Fruit fly (Drosophila melanogaster): ENCODE results near the gene pHCl-2.
A peak's percentile ranks its signal among the peaks of the same experiment; 100 is the strongest.

Gene pHCl-2

dm6 chr3R:31319426-31320221 is 14.4 kb upstream of the pHCl-2 start (continued):
- TF ChIP-seq eg (GFP tag; IDR thresholded peaks at IDR 0.05) (peak; percentile 61; the same call in 2 of the 3 replicates), CG8119 (GFP tag; IDR thresholded peaks at IDR 0.05) (peak; percentile 73), CG6276 (GFP tag; optimal IDR thresholded peaks at IDR 0.05) (peak; percentile 75), Blimp-1 (GFP tag; optimal IDR thresholded peaks at IDR 0.05) (no peak), CG7368 (GFP tag; optimal IDR thresholded peaks at IDR 0.05) (no peak), CG34406 (GFP tag; optimal IDR thresholded peaks at IDR 0.05) (no peak), net (GFP tag; optimal IDR thresholded peaks at IDR 0.05) (peak; percentile 37), Eip93F (GFP tag; optimal IDR thresholded peaks at IDR 0.05) (no peak), Gug (GFP tag; IDR thresholded peaks at IDR 0.05) (0 out of 2 replicates have a peak, but pooled peaks have one; percentile 7)

dm6 chr3R:31314477-31314876 is 9.3 kb upstream of the pHCl-2 start:
- TF ChIP-seq eg (GFP tag; IDR thresholded peaks at IDR 0.05), result peak; percentile 70
- peak; percentile 45 for TF ChIP-seq CG4318 (GFP tag; optimal IDR thresholded peaks at IDR 0.05)
- peak; percentile 16 for TF ChIP-seq CG16779 (tag; optimal IDR thresholded peaks at IDR 0.05)
- TF ChIP-seq Lpt (GFP tag; optimal IDR thresholded peaks at IDR 0.05), result peak; percentile 76
- peak; percentile 53 for TF ChIP-seq Hr4 (GFP tag; optimal IDR thresholded peaks at IDR 0.05)
- TF ChIP-seq CG6163 (GFP tag; IDR thresholded peaks at IDR 0.05), result peak; percentile 80
- TF ChIP-seq CG32006 (GFP tag; optimal IDR thresholded peaks at IDR 0.05), result peak; percentile 81
- TF ChIP-seq dac (GFP tag; optimal IDR thresholded peaks at IDR 0.05), result peak; percentile 50
- no peak for TF ChIP-seq CG3032 (tag; optimal IDR thresholded peaks at IDR 0.05)
- TF ChIP-seq Sox15 (GFP tag; optimal IDR thresholded peaks at IDR 0.05), result no peak
- TF ChIP-seq CG10631 (GFP tag; optimal IDR thresholded peaks at IDR 0.05), result peak; percentile 44
- TF ChIP-seq acj6 (GFP tag; optimal IDR thresholded peaks at IDR 0.05), result peak; percentile 12
- peak in 1 of 2 experiments; percentile 58 for TF ChIP-seq salr (GFP tag; optimal IDR thresholded peaks at IDR 0.05)
- peak; percentile 5 for TF ChIP-seq net (GFP tag; optimal IDR thresholded peaks at IDR 0.05)
- peak; percentile 47 for TF ChIP-seq Sox14 (GFP tag; optimal IDR thresholded peaks at IDR 0.05)
- TF ChIP-seq CG11902 (GFP tag; optimal IDR thresholded peaks at IDR 0.05), result no peak
- TF ChIP-seq Eip75B (GFP tag; optimal IDR thresholded peaks at IDR 0.05), result peak; percentile 37
- TF ChIP-seq fkh (GFP tag; optimal IDR thresholded peaks at IDR 0.05), result no peak
- no peak; the same call in 1 of the 2 replicates for TF ChIP-seq CG11294 (GFP tag; IDR thresholded peaks at IDR 0.05)
- TF ChIP-seq pdm3 (GFP tag; optimal IDR thresholded peaks at IDR 0.05), result peak; percentile 27
- peak; percentile 67 for TF ChIP-seq Eip78C (GFP tag)
- TF ChIP-seq CG8119 (GFP tag; IDR thresholded peaks at IDR 0.05), result peak; percentile 56
- TF ChIP-seq CG34406 (GFP tag; optimal IDR thresholded peaks at IDR 0.05), result no peak
- TF ChIP-seq CG6276 (GFP tag; optimal IDR thresholded peaks at IDR 0.05), result peak; percentile 52
- TF ChIP-seq CG1621 (tag; optimal IDR thresholded peaks at IDR 0.05), result no peak
- TF ChIP-seq achi (GFP tag; optimal IDR thresholded peaks at IDR 0.05), result peak; percentile 30
- no peak for TF ChIP-seq CG31627 (GFP tag; optimal IDR thresholded peaks at IDR 0.05)
- TF ChIP-seq OdsH (GFP tag; optimal IDR thresholded peaks at IDR 0.05), result peak; percentile 44
- peak; percentile 62 for TF ChIP-seq Gug (GFP tag; IDR thresholded peaks at IDR 0.05)
- peak; percentile 63 for TF ChIP-seq CG3919 (GFP tag; optimal IDR thresholded peaks at IDR 0.05)
- peak; percentile 73 for TF ChIP-seq CG15336 (GFP tag; IDR thresholded peaks at IDR 0.05)
- no peak for TF ChIP-seq CG8319 (GFP tag; optimal IDR thresholded peaks at IDR 0.05)

dm6 chr3R:31312287-31312686 is 7.1 kb upstream of the pHCl-2 start:
- TF ChIP-seq CG3919 (GFP tag; optimal IDR thresholded peaks at IDR 0.05) (peak; percentile 74), eg (GFP tag; IDR thresholded peaks at IDR 0.05) (peak; percentile 73; the same call in 2 of the 3 replicates), Eip78C (GFP tag) (peak; percentile 82), CG31627 (GFP tag; optimal IDR thresholded peaks at IDR 0.05) (peak; percentile 0), salr (GFP tag; optimal IDR thresholded peaks at IDR 0.05) (peak; percentile 59 to 68), esn (GFP tag; optimal IDR thresholded peaks at IDR 0.05) (no peak), Sox15 (GFP tag; optimal IDR thresholded peaks at IDR 0.05) (no peak), spab (GFP tag; optimal IDR thresholded peaks at IDR 0.05) (peak; percentile 60), fd59A (GFP tag; optimal IDR thresholded peaks at IDR 0.05) (peak; percentile 38), CG9139 (GFP tag; optimal IDR thresholded peaks at IDR 0.05) (no peak), CG8119 (GFP tag; IDR thresholded peaks at IDR 0.05) (peak; percentile 65; the same call in 2 of the 3 replicates), Eip75B (GFP tag; optimal IDR thresholded peaks at IDR 0.05) (peak; percentile 35), CG15336 (GFP tag; IDR thresholded peaks at IDR 0.05) (peak; percentile 52), CG10631 (GFP tag; optimal IDR thresholded peaks at IDR 0.05) (peak; percentile 57), Hr39 (GFP tag; optimal IDR thresholded peaks at IDR 0.05) (peak; percentile 5), CG7368 (GFP tag; optimal IDR thresholded peaks at IDR 0.05) (peak; percentile 47), CG11294 (GFP tag; IDR thresholded peaks at IDR 0.05) (no peak), topi (GFP tag; optimal IDR thresholded peaks at IDR 0.05) (no peak), lz (GFP tag; optimal IDR thresholded peaks at IDR 0.05) (no peak), Sox102F (GFP tag; optimal IDR thresholded peaks at IDR 0.05) (no peak), CG16779 (tag; optimal IDR thresholded peaks at IDR 0.05) (no peak), dac (GFP tag; optimal IDR thresholded peaks at IDR 0.05) (peak; percentile 39), vri (GFP tag; optimal IDR thresholded peaks at IDR 0.05) (no peak), OdsH (GFP tag; optimal IDR thresholded peaks at IDR 0.05) (peak; percentile 50), CG4318 (GFP tag; optimal IDR thresholded peaks at IDR 0.05) (peak; percentile 44), svp (GFP tag) (peak; percentile 11)
